Worm (Caenorhabditis elegans) whole organism, L1 larva: ENCODE results near the gene sri-29.

Source experiments
- C04F5.9 ChIP-seq: sonication (generic microtip); optimal IDR thresholded peaks from 2 replicates; lab custom pipeline; 2016; ENCODE audit warnings: missing genetic modification characterization, missing compliant biosample characterization
- C34B4.2 ChIP-seq: sonication (generic microtip); optimal IDR thresholded peaks from 2 replicates; lab custom pipeline; 2017; ENCODE audit warnings: mild to moderate bottlenecking, missing genetic modification characterization, missing compliant biosample characterization
- alr-1 ChIP-seq: fragments of 200-800 bp; sonication (Bioruptor generic); optimal IDR thresholded peaks from 2 replicates; lab custom pipeline; 2018; ENCODE audit warnings: borderline replicate concordance, mild to moderate bottlenecking, missing genetic modification characterization, missing compliant biosample characterization
- ama-1 ChIP-seq: fragments of 150-350 bp; optimal IDR thresholded peaks from 2 replicates; lab custom pipeline; 2014
- ceh-63 ChIP-seq: fragments of 200-800 bp; sonication (Bioruptor generic); optimal IDR thresholded peaks from 2 replicates; lab custom pipeline; 2018; ENCODE audit warnings: mild to moderate bottlenecking, missing genetic modification characterization, missing compliant biosample characterization
- ceh-82 ChIP-seq, 3 experiments: fragments of 150-350 bp in 1 of 3; sonication (generic microtip) in 2 of 3; optimal IDR thresholded peaks; 2 replicates each; lab custom pipeline; 2014 to 2017; ENCODE audit warnings: missing biosample characterization in 3 of 3, missing genetic modification characterization in 3 of 3
- ceh-90 ChIP-seq: sonication (generic microtip); optimal IDR thresholded peaks from 2 replicates; lab custom pipeline; 2016; ENCODE audit warnings: missing genetic modification characterization, missing compliant biosample characterization
- dpl-1 ChIP-seq, 3 experiments: fragments of 150-350 bp in 2 of 3; sonication (generic microtip) in 1 of 3; optimal IDR thresholded peaks; 2 replicates each; lab custom pipeline; 2014 to 2017; ENCODE audit warnings: missing biosample characterization in 3 of 3, missing genetic modification characterization in 3 of 3, missing genetic modification reagents in 3 of 3
- dsc-1 ChIP-seq: sonication (generic microtip); optimal IDR thresholded peaks from 2 replicates; lab custom pipeline; 2016; ENCODE audit warnings: mild to moderate bottlenecking, missing genetic modification characterization, missing compliant biosample characterization
- efl-1 ChIP-seq, 4 experiments: fragments of 150-350 bp; optimal IDR thresholded peaks in 3 of 4; peaks in 1 of 4; 1 replicate in 1 of 4; 2 replicates in 3 of 4; lab custom pipeline; 2014; ENCODE audit warnings: missing biosample characterization in 2 of 4, missing genetic modification characterization in 2 of 4, missing genetic modification reagents in 2 of 4
- egl-13 ChIP-seq: sonication (generic microtip); optimal IDR thresholded peaks from 2 replicates; lab custom pipeline; 2016; ENCODE audit warnings: missing genotype, missing genetic modification reagents, missing genetic modification characterization, missing compliant biosample characterization
- fkh-10 ChIP-seq: sonication (generic microtip); optimal IDR thresholded peaks from 2 replicates; lab custom pipeline; 2017; ENCODE audit warnings: missing biosample characterization, missing genetic modification reagents, missing genetic modification characterization
- fkh-4 ChIP-seq: sonication (generic microtip); optimal IDR thresholded peaks from 2 replicates; lab custom pipeline; 2016; ENCODE audit warnings: missing compliant biosample characterization, missing genetic modification characterization, borderline replicate concordance
- grh-1 ChIP-seq: fragments of 200-800 bp; sonication (Bioruptor generic); IDR thresholded peaks from 2 replicates; pipeline ENCODE4 v1.3.6; 2022; ENCODE audit warnings: missing genetic modification reagents, missing genetic modification characterization, missing compliant biosample characterization
- hlh-17 ChIP-seq: fragments of 200-800 bp; sonication (Bioruptor generic); optimal IDR thresholded peaks from 2 replicates; lab custom pipeline; 2018; ENCODE audit warnings: missing genetic modification characterization, mild to moderate bottlenecking, missing compliant biosample characterization, moderate library complexity, borderline replicate concordance
- irx-1 ChIP-seq: sonication (generic microtip); optimal IDR thresholded peaks from 2 replicates; lab custom pipeline; 2016; ENCODE audit warnings: missing genetic modification characterization, missing compliant biosample characterization
- lin-14 ChIP-seq: fragments of 200-800 bp; sonication (Bioruptor generic); optimal IDR thresholded peaks from 2 replicates; lab custom pipeline; 2018; ENCODE audit warnings: mild to moderate bottlenecking, missing genetic modification characterization, moderate library complexity, missing compliant biosample characterization
- lin-15B ChIP-seq: fragments of 150-350 bp; sonication (generic microtip); optimal IDR thresholded peaks from 3 replicates; lab custom pipeline; 2014; ENCODE audit warnings: missing biosample characterization, missing genetic modification characterization
- lin-35 ChIP-seq, 2 experiments: fragments of 150-350 bp; optimal IDR thresholded peaks; 2 replicates each; lab custom pipeline; 2014; ENCODE audit warnings: missing biosample characterization in 2 of 2, missing genetic modification characterization in 2 of 2, missing genetic modification reagents in 2 of 2
- lin-39 ChIP-seq: fragments of 150-350 bp; optimal IDR thresholded peaks from 2 replicates; lab custom pipeline; 2014; ENCODE audit warnings: missing biosample characterization, missing genetic modification reagents, missing genetic modification characterization
- lir-3 ChIP-seq: sonication (generic microtip); optimal IDR thresholded peaks from 2 replicates; lab custom pipeline; 2016; ENCODE audit warnings: mild to moderate bottlenecking, missing genetic modification characterization, moderate library complexity, missing compliant biosample characterization; ENCODE audit not compliant: poor library complexity
- lsy-2 ChIP-seq, 2 experiments: fragments of 150-350 bp; optimal IDR thresholded peaks; 2 replicates each; lab custom pipeline; 2014; ENCODE audit warnings: missing biosample characterization in 2 of 2, missing genetic modification characterization in 2 of 2
- mab-9 ChIP-seq: fragments of 200-800 bp; sonication (Bioruptor generic); IDR thresholded peaks from 2 replicates; pipeline ENCODE4 v1.3.6; 2022; ENCODE audit warnings: missing genetic modification reagents, missing genetic modification characterization, missing compliant biosample characterization
- mef-2 ChIP-seq: fragments of 150-350 bp; optimal IDR thresholded peaks from 2 replicates; lab custom pipeline; 2014; ENCODE audit warnings: missing biosample characterization, missing genetic modification characterization
- mep-1 ChIP-seq: fragments of 150-350 bp; optimal IDR thresholded peaks from 2 replicates; lab custom pipeline; 2014; ENCODE audit warnings: missing biosample characterization, missing genetic modification characterization
- nhr-12 ChIP-seq: sonication (generic microtip); optimal IDR thresholded peaks from 2 replicates; lab custom pipeline; 2017; ENCODE audit warnings: missing biosample characterization, missing genetic modification characterization
- nhr-20 ChIP-seq: sonication (generic microtip); optimal IDR thresholded peaks from 2 replicates; lab custom pipeline; 2016; ENCODE audit warnings: mild to moderate bottlenecking, missing genetic modification characterization, missing compliant biosample characterization
- nhr-237 ChIP-seq: fragments of 150-350 bp; optimal IDR thresholded peaks from 2 replicates; lab custom pipeline; 2014; ENCODE audit warnings: missing biosample characterization, missing genetic modification characterization
- nhr-47 ChIP-seq: sonication (generic microtip); optimal IDR thresholded peaks from 2 replicates; lab custom pipeline; 2016; ENCODE audit warnings: mild to moderate bottlenecking, missing genetic modification characterization, moderate library complexity, missing compliant biosample characterization
- nhr-77 ChIP-seq: fragments of 150-350 bp; optimal IDR thresholded peaks from 2 replicates; lab custom pipeline; 2014; ENCODE audit warnings: missing biosample characterization, missing genetic modification characterization
- rnt-1 ChIP-seq: sonication (generic microtip); optimal IDR thresholded peaks from 2 replicates; lab custom pipeline; 2016; ENCODE audit warnings: mild to moderate bottlenecking, missing genetic modification characterization, moderate library complexity, missing compliant biosample characterization
- skn-1 ChIP-seq: fragments of 150-350 bp; optimal IDR thresholded peaks from 2 replicates; lab custom pipeline; 2014; ENCODE audit warnings: missing biosample characterization, missing genetic modification characterization
- snu-23 ChIP-seq: sonication (generic microtip); optimal IDR thresholded peaks from 2 replicates; lab custom pipeline; 2016; ENCODE audit warnings: missing genetic modification characterization, missing compliant biosample characterization
- sptf-1 ChIP-seq: fragments of 150-350 bp; optimal IDR thresholded peaks from 2 replicates; lab custom pipeline; 2014; ENCODE audit warnings: missing biosample characterization, missing genetic modification characterization
- tbx-2 ChIP-seq: sonication (generic microtip); optimal IDR thresholded peaks from 2 replicates; lab custom pipeline; 2016; ENCODE audit warnings: missing genetic modification characterization, missing compliant biosample characterization
- unc-130 ChIP-seq: fragments of 150-350 bp; optimal IDR thresholded peaks from 2 replicates; lab custom pipeline; 2017; ENCODE audit warnings: missing biosample characterization, missing genetic modification characterization, inconsistent platforms
- ztf-11 ChIP-seq, 2 experiments: sonication (generic microtip); optimal IDR thresholded peaks; 2 replicates each; lab custom pipeline; 2016 to 2017; ENCODE audit warnings: missing genetic modification characterization in 2 of 2, missing biosample characterization in 1 of 2, missing compliant biosample characterization in 1 of 2
- ztf-4 ChIP-seq: fragments of 150-350 bp; optimal IDR thresholded peaks from 2 replicates; lab custom pipeline; 2014; ENCODE audit warnings: missing biosample characterization, missing genetic modification characterization

sri-29 gene

ce11 chrII:3054622-3055021 lies 10.5 kb downstream of the sri-29 start (continued):
- TF ChIP-seq nhr-20 (tag; lab: Kevin White, UChicago), result peak; percentile 33
- no peak for TF ChIP-seq nhr-237 (tag; lab: Kevin White, UChicago)

ce11 chrII:3055531-3055930 lies 11.4 kb downstream of the sri-29 start:
- TF ChIP-seq alr-1 (tag; lab: Kevin White, UChicago) (no peak), dsc-1 (tag; lab: Kevin White, UChicago) (peak; percentile 9), lin-35 (GFP tag; optimal IDR thresholded peaks at IDR 0.05; lab: Kevin White, UChicago) (peak; percentile 20 to 22), mep-1 (peak; percentile 33), nhr-47 (tag; lab: Kevin White, UChicago) (peak; percentile 27), dpl-1 (GFP tag; optimal IDR thresholded peaks at IDR 0.05; lab: Kevin White, UChicago) (peak in 1 of 3 experiments; percentile 9), skn-1 (tag; lab: Kevin White, UChicago) (peak; percentile 17), snu-23 (peak; percentile 20), lin-15B (tag; lab: Kevin White, UChicago) (no peak), rnt-1 (tag; lab: Kevin White, UChicago) (peak; percentile 24), ama-1 (lab: Kevin White, UChicago) (no peak), ceh-82 (tag; optimal IDR thresholded peaks at IDR 0.05; lab: Kevin White, UChicago) (peak in 1 of 3 experiments; percentile 49), lin-14 (GFP tag; lab: Kevin White, UChicago) (peak; percentile 73), hlh-17 (no peak)

- no peak for TF ChIP-seq lir-3 (tag; lab: Kevin White, UChicago)
- no peak for TF ChIP-seq nhr-77
- TF ChIP-seq sptf-1 (tag; lab: Kevin White, UChicago), result no peak
- no peak for TF ChIP-seq unc-130 (tag; lab: Kevin White, UChicago)
- TF ChIP-seq dpl-1 (GFP tag; optimal IDR thresholded peaks at IDR 0.05; lab: Kevin White, UChicago), result no peak
- TF ChIP-seq ztf-4 (tag; lab: Kevin White, UChicago), result no peak
- TF ChIP-seq, all 84 proteins: peak for 0
Measured at ce11 chrII:3056266-3056872, 12.2 kb downstream of the sri-29 start, which contains the start of gene lin-8. TSS of gene lin-8 (plus strand) at chrII:3056822.

ce11 chrII:3060782-3061181 lies 16.7 kb downstream of the sri-29 start, which contains the start of gene Y25C1A.6:
TSS of gene Y25C1A.6 (plus strand) at chrII:3061082.
- TF ChIP-seq C04F5.9 (no peak), tbx-2 (tag; lab: Kevin White, UChicago) (no peak), lir-3 (tag; lab: Kevin White, UChicago) (no peak), ceh-90 (tag; lab: Kevin White, UChicago) (no peak), mab-9 (GFP tag; lab: Robert Waterston, UW) (no peak), lin-39 (no peak), grh-1 (GFP tag; lab: Robert Waterston, UW) (no peak), unc-130 (tag; lab: Kevin White, UChicago) (no peak), C34B4.2 (no peak), nhr-12 (tag; lab: Kevin White, UChicago) (no peak), irx-1 (tag; lab: Kevin White, UChicago) (no peak), efl-1 (optimal IDR thresholded peaks at IDR 0.05; lab: Kevin White, UChicago) (no peak), efl-1 (GFP tag; optimal IDR thresholded peaks at IDR 0.05 in 1 of 2; lab: Kevin White, UChicago) (no peak)

- no peak for TF ChIP-seq fkh-4
- TF ChIP-seq ceh-63 (GFP tag; lab: Kevin White, UChicago), result no peak
- TF ChIP-seq fkh-10, result no peak
- TF ChIP-seq lsy-2 (tag; optimal IDR thresholded peaks at IDR 0.05; lab: Kevin White, UChicago), result no peak
- TF ChIP-seq egl-13 (tag; lab: Kevin White, UChicago), result no peak
- TF ChIP-seq mef-2, result no peak
- TF ChIP-seq ztf-11 (tag; optimal IDR thresholded peaks at IDR 0.05; lab: Kevin White, UChicago), result no peak
- TF ChIP-seq sptf-1 (tag; lab: Kevin White, UChicago), result no peak
- TF ChIP-seq, all 84 proteins: peak for 0
Measured at ce11 chrII:3061605-3062004, 17.5 kb downstream of the sri-29 start.
